Worm (Caenorhabditis elegans) whole organism, L1 larva: ENCODE data around the gene ras-1.

Experiments used
- C16A3.4 ChIP-seq: fragments of 150-350 bp; optimal IDR thresholded peaks from 2 replicates; lab custom pipeline; 2014; ENCODE audit warnings: missing biosample characterization, missing genetic modification characterization
- aly-2 ChIP-seq: fragments of 150-350 bp; optimal IDR thresholded peaks from 2 replicates; lab custom pipeline; 2014; ENCODE audit warnings: missing biosample characterization, missing genetic modification characterization
- blmp-1 ChIP-seq: fragments of 150-350 bp; optimal IDR thresholded peaks from 2 replicates; lab custom pipeline; 2014; ENCODE audit warnings: missing biosample characterization, missing genetic modification characterization
- efl-1 ChIP-seq, 4 experiments: fragments of 150-350 bp; optimal IDR thresholded peaks in 3 of 4; peaks in 1 of 4; 1 replicate in 1 of 4; 2 replicates in 3 of 4; lab custom pipeline; 2014; ENCODE audit warnings: missing biosample characterization in 2 of 4, missing genetic modification characterization in 2 of 4, missing genetic modification reagents in 2 of 4
- egl-13 ChIP-seq: sonication (generic microtip); optimal IDR thresholded peaks from 2 replicates; lab custom pipeline; 2016; ENCODE audit warnings: missing genotype, missing genetic modification reagents, missing genetic modification characterization, missing compliant biosample characterization
- fkh-10 ChIP-seq: sonication (generic microtip); optimal IDR thresholded peaks from 2 replicates; lab custom pipeline; 2017; ENCODE audit warnings: missing biosample characterization, missing genetic modification reagents, missing genetic modification characterization
- jun-1 ChIP-seq: fragments of 150-350 bp; optimal IDR thresholded peaks from 2 replicates; lab custom pipeline; 2014; ENCODE audit warnings: missing biosample characterization, missing genetic modification reagents, missing genetic modification characterization
- lin-13 ChIP-seq: fragments of 150-350 bp; optimal IDR thresholded peaks from 2 replicates; lab custom pipeline; 2014; ENCODE audit warnings: missing biosample characterization, missing genetic modification reagents, missing genetic modification characterization
- lin-15B ChIP-seq: fragments of 150-350 bp; sonication (generic microtip); optimal IDR thresholded peaks from 3 replicates; lab custom pipeline; 2014; ENCODE audit warnings: missing biosample characterization, missing genetic modification characterization
- lin-35 ChIP-seq, 2 experiments: fragments of 150-350 bp; optimal IDR thresholded peaks; 2 replicates each; lab custom pipeline; 2014; ENCODE audit warnings: missing biosample characterization in 2 of 2, missing genetic modification characterization in 2 of 2, missing genetic modification reagents in 2 of 2
- mab-9 ChIP-seq: fragments of 200-800 bp; sonication (Bioruptor generic); IDR thresholded peaks from 2 replicates; pipeline ENCODE4 v1.3.6; 2022; ENCODE audit warnings: missing genetic modification reagents, missing genetic modification characterization, missing compliant biosample characterization
- mef-2 ChIP-seq: fragments of 150-350 bp; optimal IDR thresholded peaks from 2 replicates; lab custom pipeline; 2014; ENCODE audit warnings: missing biosample characterization, missing genetic modification characterization
- nhr-28 ChIP-seq: fragments of 150-350 bp; optimal IDR thresholded peaks from 2 replicates; lab custom pipeline; 2014; ENCODE audit warnings: missing biosample characterization, missing genetic modification characterization
- nhr-77 ChIP-seq: fragments of 150-350 bp; optimal IDR thresholded peaks from 2 replicates; lab custom pipeline; 2014; ENCODE audit warnings: missing biosample characterization, missing genetic modification characterization
- nhr-85 ChIP-seq: sonication (generic microtip); peaks from one replicate; lab custom pipeline; 2016; ENCODE audit warnings: missing genetic modification characterization, inconsistent platforms, missing compliant biosample characterization
- nhr-90 ChIP-seq: sonication (generic microtip); optimal IDR thresholded peaks from 2 replicates; lab custom pipeline; 2016; ENCODE audit warnings: mild to moderate bottlenecking, missing genetic modification characterization, missing compliant biosample characterization; ENCODE audit not compliant: poor library complexity
- rnt-1 ChIP-seq: sonication (generic microtip); optimal IDR thresholded peaks from 2 replicates; lab custom pipeline; 2016; ENCODE audit warnings: mild to moderate bottlenecking, missing genetic modification characterization, moderate library complexity, missing compliant biosample characterization
- skn-1 ChIP-seq: fragments of 150-350 bp; optimal IDR thresholded peaks from 2 replicates; lab custom pipeline; 2014; ENCODE audit warnings: missing biosample characterization, missing genetic modification characterization
- snu-23 ChIP-seq: sonication (generic microtip); optimal IDR thresholded peaks from 2 replicates; lab custom pipeline; 2016; ENCODE audit warnings: missing genetic modification characterization, missing compliant biosample characterization
- unc-98 ChIP-seq: fragments of 200-800 bp; sonication (Bioruptor generic); IDR thresholded peaks from 2 replicates; pipeline ENCODE4 v1.3.6; 2022; ENCODE audit warnings: missing genetic modification characterization, missing compliant biosample characterization
- zag-1 ChIP-seq: fragments of 150-350 bp; optimal IDR thresholded peaks from 2 replicates; lab custom pipeline; 2014; ENCODE audit warnings: missing biosample characterization, missing genetic modification characterization
- ztf-11 ChIP-seq, 2 experiments: sonication (generic microtip); optimal IDR thresholded peaks; 2 replicates each; lab custom pipeline; 2016 to 2017; ENCODE audit warnings: missing genetic modification characterization in 2 of 2, missing biosample characterization in 1 of 2, missing compliant biosample characterization in 1 of 2

ras-1 gene

ce11 chrII:12300680-12301079 lies 51.4 kb downstream of the ras-1 start:
- TF ChIP-seq ztf-11 (tag; optimal IDR thresholded peaks at IDR 0.05; lab: Kevin White, UChicago) (no peak), jun-1 (tag; lab: Kevin White, UChicago) (no peak), lin-35 (GFP tag; optimal IDR thresholded peaks at IDR 0.05; lab: Kevin White, UChicago) (no peak), nhr-77 (tag; lab: Kevin White, UChicago) (no peak), nhr-90 (tag; lab: Kevin White, UChicago) (no peak), fkh-10 (GFP tag; lab: Kevin White, UChicago) (no peak), snu-23 (no peak), zag-1 (tag; lab: Kevin White, UChicago) (no peak), blmp-1 (tag; lab: Kevin White, UChicago) (no peak), nhr-28 (tag; lab: Kevin White, UChicago) (no peak), efl-1 (optimal IDR thresholded peaks at IDR 0.05; lab: Kevin White, UChicago) (no peak), efl-1 (GFP tag; optimal IDR thresholded peaks at IDR 0.05 in 1 of 2; lab: Kevin White, UChicago) (no peak), aly-2 (tag; lab: Kevin White, UChicago) (no peak), skn-1 (tag; lab: Kevin White, UChicago) (no peak), lin-13 (no peak), mef-2 (tag; lab: Kevin White, UChicago) (no peak), mab-9 (GFP tag; lab: Robert Waterston, UW) (no peak), rnt-1 (no peak), egl-13 (tag; lab: Kevin White, UChicago) (no peak), C16A3.4 (tag; lab: Kevin White, UChicago) (no peak), lin-15B (tag; lab: Kevin White, UChicago) (no peak)

DNA sequence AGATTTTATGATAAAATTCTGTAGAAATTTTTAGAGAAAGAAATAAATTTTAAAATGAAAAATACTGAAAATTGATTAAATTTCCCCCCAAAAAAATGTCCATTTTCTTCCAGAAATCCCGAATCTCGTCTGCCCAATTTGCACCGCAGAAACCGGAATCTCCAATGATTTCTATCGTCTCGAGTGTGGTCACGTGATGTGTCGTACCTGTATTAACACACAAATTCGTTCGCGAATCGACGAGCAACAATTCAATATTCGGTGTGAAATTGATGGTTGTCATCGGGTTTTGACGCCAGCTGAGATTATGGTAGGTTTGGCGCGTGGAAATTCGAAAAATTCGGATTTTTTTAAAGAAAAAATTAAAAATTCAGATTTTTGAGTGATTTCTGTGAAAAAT lies 55.5 kb downstream of the ras-1 start:
- no peak for TF ChIP-seq efl-1 (optimal IDR thresholded peaks at IDR 0.05; lab: Kevin White, UChicago)
- peak in 1 of 2 experiments; percentile 55 for TF ChIP-seq efl-1 (GFP tag; optimal IDR thresholded peaks at IDR 0.05 in 1 of 2; lab: Kevin White, UChicago)
- TF ChIP-seq nhr-85 (tag; lab: Kevin White, UChicago): peak; percentile 3
- no peak for TF ChIP-seq unc-98
